Worm (Caenorhabditis elegans): Measurements from ENCODE around the gene chil-22.

chil-22 gene

ce11 chrII:9431119-9431518, 34.9 kb downstream of the chil-22 start:
- TF ChIP-seq cebp-1 (GFP tag; IDR thresholded peaks at IDR 0.05) = no peak
- no peak for TF ChIP-seq cebp-1 (tag; optimal IDR thresholded peaks at IDR 0.05)
- no peak for TF ChIP-seq madf-6 (GFP tag; IDR thresholded peaks at IDR 0.05)
- TF ChIP-seq snpc-1.3 (tag; optimal IDR thresholded peaks at IDR 0.05; ENCODE audit: insufficient read depth) = no peak
- TF ChIP-seq ztf-6 (GFP tag; IDR thresholded peaks at IDR 0.05) = no peak

- TF ChIP-seq him-1 (tag; optimal IDR thresholded peaks at IDR 0.05) (no peak), tbp1 (GFP tag; optimal IDR thresholded peaks at IDR 0.05) (no peak), pha-4 (tag; optimal IDR thresholded peaks at IDR 0.05) (no peak), B0019.2 (GFP tag; conservative IDR thresholded peaks at IDR 0.05) (no peak)
Measured at ce11 chrII:9427644-9428043, 38.4 kb downstream of the chil-22 start, which contains the start of gene M176.5. Gene M176.5 (minus strand): TSS chrII:9427744.

- no peak for TF ChIP-seq aptf-2 (GFP tag; conservative IDR thresholded peaks at IDR 0.05)
- TF ChIP-seq akir-1 (GFP tag; optimal IDR thresholded peaks at IDR 0.05) = no peak
- no peak for TF ChIP-seq ztf-26 (tag; optimal IDR thresholded peaks at IDR 0.05)
- TF ChIP-seq ceh-79 (tag; optimal IDR thresholded peaks at IDR 0.05) = no peak
- no peak for TF ChIP-seq ama-1 (optimal IDR thresholded peaks at IDR 0.05)
- no peak for TF ChIP-seq ama-1 (GFP tag; optimal IDR thresholded peaks at IDR 0.05)
- no peak for TF ChIP-seq D2030.7 (GFP tag; IDR thresholded peaks at IDR 0.05)
- no peak for TF ChIP-seq F57A8.1 (GFP tag; optimal IDR thresholded peaks at IDR 0.05)
- TF ChIP-seq Y79H2A.3 (GFP tag; conservative IDR thresholded peaks at IDR 0.05) = no peak
- TF ChIP-seq hrde-1 (tag; optimal IDR thresholded peaks at IDR 0.05; ENCODE audit: borderline replicate concordance) = no peak
- TF ChIP-seq attf-6 (GFP tag; IDR thresholded peaks at IDR 0.05) = no peak
- TF ChIP-seq tlf-1 (GFP tag; optimal IDR thresholded peaks at IDR 0.05) = no peak
- TF ChIP-seq mel-28 (tag; optimal IDR thresholded peaks at IDR 0.05; ENCODE audit: borderline replicate concordance) = no peak
- no peak for TF ChIP-seq B0019.2 (GFP tag; conservative IDR thresholded peaks at IDR 0.05)
- no peak for TF ChIP-seq ztf-25 (GFP tag; IDR thresholded peaks at IDR 0.05)
- TF ChIP-seq ceh-27 (GFP tag; optimal IDR thresholded peaks at IDR 0.05) = no peak
Measured at ce11 chrII:9426076-9426475, 39.9 kb downstream of the chil-22 start, which contains the start of gene M176.10. Gene M176.10 (minus strand): TSS chrII:9426176.

- TF ChIP-seq ekl-4 (GFP tag; IDR thresholded peaks at IDR 0.05) = no peak
- no peak for TF ChIP-seq mcd-1 (GFP tag; IDR thresholded peaks at IDR 0.05)
- TF ChIP-seq ceh-91 (GFP tag; IDR thresholded peaks at IDR 0.05) = no peak
- no peak for TF ChIP-seq zfh-2 (GFP tag; conservative IDR thresholded peaks at IDR 0.05)
- no peak for TF ChIP-seq tbp1 (GFP tag; optimal IDR thresholded peaks at IDR 0.05)
- no peak for TF ChIP-seq Y53F4B.3 (GFP tag; IDR thresholded peaks at IDR 0.05)
- TF ChIP-seq ztf-3 (GFP tag; optimal IDR thresholded peaks at IDR 0.05) = no peak
- no peak for TF ChIP-seq madf-10 (tag; optimal IDR thresholded peaks at IDR 0.05)
- TF ChIP-seq pha-4 (tag; optimal IDR thresholded peaks at IDR 0.05) = no peak
- TF ChIP-seq ceh-100 (GFP tag; IDR thresholded peaks at IDR 0.05) = no peak
- no peak for TF ChIP-seq ceh-79 (tag; optimal IDR thresholded peaks at IDR 0.05)
- no peak for TF ChIP-seq hlh-12 (tag; optimal IDR thresholded peaks at IDR 0.05)
- no peak for TF ChIP-seq madf-3 (GFP tag; IDR thresholded peaks at IDR 0.05)
- TF ChIP-seq C06A6.2 (GFP tag; conservative IDR thresholded peaks at IDR 0.05) = no peak
- TF ChIP-seq F52B5.7 (tag; optimal IDR thresholded peaks at IDR 0.05) = no peak
- no peak for TF ChIP-seq egl-44 (GFP tag; IDR thresholded peaks at IDR 0.05)
Measured at ce11 chrII:9421969-9422368, 44.0 kb downstream of the chil-22 start, which contains the start of gene M176.11. Gene M176.11 (plus strand): TSS chrII:9422269.
